Worm (Caenorhabditis elegans): ENCODE results near the gene C36E6.2.

- TF ChIP-seq zip-8 (tag; optimal IDR thresholded peaks at IDR 0.05) (no peak), ztf-11 (tag; optimal IDR thresholded peaks at IDR 0.05) (no peak), unc-39 (tag; optimal IDR thresholded peaks at IDR 0.05) (no peak), elt-3 (tag; optimal IDR thresholded peaks at IDR 0.05) (no peak), lsy-2 (tag; optimal IDR thresholded peaks at IDR 0.05) (no peak), snpc-4 (tag; optimal IDR thresholded peaks at IDR 0.05) (no peak), nhr-12 (tag; optimal IDR thresholded peaks at IDR 0.05) (no peak), nhr-2 (tag; optimal IDR thresholded peaks at IDR 0.05) (no peak), elt-1 (tag; optimal IDR thresholded peaks at IDR 0.05; ENCODE audit: borderline replicate concordance, insufficient read depth) (no peak), nhr-76 (tag; optimal IDR thresholded peaks at IDR 0.05) (no peak), unc-62 (GFP tag; optimal IDR thresholded peaks at IDR 0.05) (no peak), cnd-1 (tag; optimal IDR thresholded peaks at IDR 0.05) (no peak), bed-3 (GFP tag; optimal IDR thresholded peaks at IDR 0.05) (no peak)
Measured at ce11 chrX:17458887-17459286, 7.4 kb downstream of the C36E6.2 start, which contains the start of gene mlc-1.
